Worm (Caenorhabditis elegans): ENCODE results near the gene vps-54.

- TF ChIP-seq T22C8.4 (GFP tag; IDR thresholded peaks at IDR 0.05) (no peak), ztf-29 (GFP tag; IDR thresholded peaks at IDR 0.05) (no peak), med-1 (GFP tag; optimal IDR thresholded peaks at IDR 0.05; ENCODE audit: insufficient read depth) (no peak), cog-1 (tag; optimal IDR thresholded peaks at IDR 0.05) (no peak)
Measured at ce11 chrV:10581837-10582300, 5.7 kb upstream of the vps-54 start, which contains the start of gene T21C9.6.

Measured in whole organism, midembryonic.